Worm (Caenorhabditis elegans) whole organism, midembryonic: ENCODE data around the gene nspd-7.

ENCODE experiments used
- T22C8.4 ChIP-seq: fragments of 200-800 bp; sonication (Bioruptor generic); IDR thresholded peaks from 2 replicates; pipeline ENCODE4 v1.3.6; 2022; ENCODE audit warnings: missing genetic modification characterization, missing compliant biosample characterization
- cog-1 ChIP-seq: sonication (generic microtip); optimal IDR thresholded peaks from 2 replicates; lab custom pipeline; 2016; ENCODE audit warnings: missing genetic modification characterization, missing compliant biosample characterization
- flt-1 ChIP-seq: fragments of 200-800 bp; sonication (Bioruptor generic); IDR thresholded peaks from 2 replicates; pipeline ENCODE4 v1.3.6; 2022; ENCODE audit warnings: missing genetic modification characterization, missing compliant biosample characterization
- klf-2 ChIP-seq: fragments of 200-800 bp; sonication (Bioruptor generic); conservative IDR thresholded peaks from 2 replicates; pipeline ENCODE4 v1.3.6; 2022; ENCODE audit warnings: missing genetic modification reagents, missing genetic modification characterization, missing compliant biosample characterization
- med-1 ChIP-seq: sonication (generic microtip); optimal IDR thresholded peaks from 2 replicates; lab custom pipeline; 2017; ENCODE audit warnings: missing genetic modification characterization, mild to moderate bottlenecking, missing compliant biosample characterization, antibody characterized with exemption, missing genetic modification reagents; ENCODE audit not compliant: insufficient read depth
- ref-1 ChIP-seq: fragments of 200-800 bp; sonication (Bioruptor generic); conservative IDR thresholded peaks from 2 replicates; pipeline ENCODE4 v1.3.6; 2022; ENCODE audit warnings: missing genetic modification reagents, missing genetic modification characterization, missing compliant biosample characterization
- tab-1 ChIP-seq: fragments of 200-800 bp; sonication (Bioruptor generic); IDR thresholded peaks from 2 replicates; pipeline ENCODE4 v1.3.6; 2022; ENCODE audit warnings: missing genetic modification characterization, missing compliant biosample characterization
- ztf-23 ChIP-seq: fragments of 200-800 bp; sonication (Bioruptor generic); IDR thresholded peaks from 2 replicates; pipeline ENCODE4 v1.3.6; 2022; ENCODE audit warnings: missing genetic modification reagents, missing genetic modification characterization, missing compliant biosample characterization
- ztf-29 ChIP-seq: fragments of 200-800 bp; sonication (Bioruptor generic); IDR thresholded peaks from 2 replicates; pipeline ENCODE4 v1.3.6; 2022; ENCODE audit warnings: missing genetic modification reagents, missing genetic modification characterization, missing compliant biosample characterization

nspd-7 gene

DNA sequence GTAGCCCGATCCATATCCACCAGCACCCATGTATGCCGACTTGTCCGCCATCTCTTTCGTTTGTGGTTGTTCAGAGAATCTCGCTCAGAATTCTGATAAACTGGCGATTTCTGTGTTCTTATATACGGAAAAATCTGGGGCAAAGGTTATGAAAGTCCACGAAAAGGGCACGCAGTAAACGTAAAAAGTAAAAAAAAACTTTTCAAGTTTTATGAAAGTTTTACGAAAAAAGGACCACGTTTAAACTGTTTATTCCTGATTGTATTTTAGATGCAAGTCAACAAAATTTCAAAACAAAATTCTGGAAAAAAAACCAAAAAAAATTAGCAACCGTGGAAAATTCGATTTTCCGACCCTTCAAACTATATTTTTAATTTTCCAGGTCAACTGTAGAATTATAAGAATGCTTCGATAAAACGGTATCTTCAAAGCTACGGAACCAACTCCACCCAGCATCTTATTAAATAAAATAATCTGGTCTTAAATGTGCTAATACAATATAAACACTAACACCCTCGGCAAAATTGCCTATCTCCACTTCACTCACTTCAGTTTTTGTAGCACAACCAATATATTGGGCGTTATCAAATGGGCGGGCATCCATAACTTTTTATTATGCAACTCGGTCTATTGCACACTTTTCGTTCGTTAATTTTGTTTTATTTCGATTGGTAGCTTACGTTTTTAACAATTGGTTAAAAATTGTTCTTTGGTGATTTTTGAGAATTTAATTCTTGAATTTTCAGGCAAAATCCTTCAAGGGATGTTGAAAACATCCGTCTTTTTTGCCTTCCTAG lies at the start of gene nspd-7, which contains the start of gene Y43C5A.2:
Gene nspd-7, minus strand, starts transcription at position 51 of the 797 bp plus-strand sequence.
Gene Y43C5A.2, plus strand, starts transcription at position 747 of the 797 bp plus-strand sequence.
- TF ChIP-seq klf-2 (GFP tag; lab: Robert Waterston, UW), result no peak

DNA sequence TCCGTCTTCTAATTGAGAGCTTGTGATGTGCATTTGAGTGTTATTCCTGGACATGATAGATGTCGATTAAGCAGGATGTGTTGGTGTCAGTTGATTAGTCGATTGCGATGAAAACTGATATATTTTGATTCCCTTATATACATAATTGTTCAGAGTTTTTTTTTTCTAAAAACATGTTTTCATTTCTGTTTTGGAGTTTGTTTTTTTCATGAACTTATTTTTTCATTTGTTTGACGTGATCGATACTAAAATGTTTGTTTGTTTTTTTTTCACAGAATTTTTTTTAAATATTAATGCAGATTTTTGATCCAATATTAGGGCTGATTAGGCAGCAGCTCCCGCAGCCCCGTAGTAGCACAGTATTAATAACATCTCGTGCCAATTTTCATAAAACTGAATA lies 49.2 kb upstream of the nspd-7 start, which contains the start of gene R09E10.2:
Gene R09E10.2, minus strand, starts transcription at position 101 of the 400 bp plus-strand sequence.
- TF ChIP-seq klf-2 (GFP tag; lab: Robert Waterston, UW) (no peak), med-1 (GFP tag; lab: Kevin White, UChicago) (no peak), ztf-29 (GFP tag; lab: Robert Waterston, UW) (no peak), cog-1 (no peak), tab-1 (GFP tag; lab: Robert Waterston, UW) (no peak), T22C8.4 (GFP tag; lab: Robert Waterston, UW) (no peak), flt-1 (no peak), ztf-23 (GFP tag; lab: Robert Waterston, UW) (no peak)

- no peak for TF ChIP-seq ref-1 (GFP tag; lab: Robert Waterston, UW)
- no peak for TF ChIP-seq med-1 (GFP tag; lab: Kevin White, UChicago)
- no peak for TF ChIP-seq tab-1 (GFP tag; lab: Robert Waterston, UW)
- no peak for TF ChIP-seq klf-2 (GFP tag; lab: Robert Waterston, UW)
These were observed 44.6 kb upstream of the nspd-7 start, which contains the start of gene acs-18 for ce11 chrIV:10313565-10313964. Gene acs-18, minus strand, starts transcription at chrIV:10313665.

DNA sequence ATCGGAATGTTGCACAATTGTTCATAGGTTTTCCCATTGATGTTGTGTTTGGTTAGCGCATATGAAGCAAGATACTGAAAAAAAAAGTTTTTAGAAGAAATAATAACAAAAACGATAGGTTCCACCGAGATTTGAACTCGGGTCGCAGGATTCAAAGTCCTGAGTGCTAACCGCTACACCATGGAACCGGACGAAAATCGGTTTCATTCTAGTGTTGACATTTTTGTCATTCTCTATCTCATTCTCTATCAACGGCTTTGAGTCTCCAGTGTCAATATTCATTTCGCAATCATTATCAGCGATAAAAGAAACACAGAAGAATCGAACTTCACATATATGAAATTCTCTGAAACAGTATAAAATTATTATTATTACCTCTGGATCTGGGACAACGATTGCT lies 42.1 kb upstream of the nspd-7 start:
- no peak for TF ChIP-seq ref-1 (GFP tag; lab: Robert Waterston, UW)
- TF ChIP-seq ztf-29 (GFP tag; lab: Robert Waterston, UW), result no peak
- TF ChIP-seq klf-2 (GFP tag; lab: Robert Waterston, UW), result no peak
- TF ChIP-seq flt-1, result no peak
- no peak for TF ChIP-seq tab-1 (GFP tag; lab: Robert Waterston, UW)
- TF ChIP-seq med-1 (GFP tag; lab: Kevin White, UChicago), result no peak
- no peak for TF ChIP-seq cog-1
- no peak for TF ChIP-seq ztf-23 (GFP tag; lab: Robert Waterston, UW)
- TF ChIP-seq T22C8.4 (GFP tag; lab: Robert Waterston, UW), result no peak

ce11 chrIV:10310329-10310728 lies 41.3 kb upstream of the nspd-7 start, which contains the start of gene R09E10.8:
Gene R09E10.8, minus strand, starts transcription at chrIV:10310429.
- TF ChIP-seq klf-2 (GFP tag; lab: Robert Waterston, UW), result no peak
- no peak for TF ChIP-seq ref-1 (GFP tag; lab: Robert Waterston, UW)
- TF ChIP-seq flt-1, result no peak
- no peak for TF ChIP-seq med-1 (GFP tag; lab: Kevin White, UChicago)
- no peak for TF ChIP-seq ztf-23 (GFP tag; lab: Robert Waterston, UW)

DNA sequence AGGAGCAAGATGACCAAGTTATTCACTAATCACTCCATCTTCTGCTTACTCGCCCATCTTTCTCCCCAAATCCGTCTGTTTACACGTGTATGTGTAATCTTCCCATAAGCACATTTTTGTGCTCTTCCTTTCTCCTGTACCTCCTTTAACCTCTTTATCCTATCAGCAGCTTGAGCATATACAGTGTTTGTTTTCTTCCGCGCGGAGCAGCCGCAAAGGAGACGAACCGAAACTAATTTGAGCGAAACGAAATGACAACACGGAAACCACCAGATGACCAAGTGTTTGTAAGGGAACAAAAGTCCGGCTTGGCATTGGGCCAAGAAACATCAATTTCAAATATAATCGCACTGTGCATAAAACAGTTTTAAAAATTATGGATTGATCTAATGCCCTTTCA lies 35.4 kb upstream of the nspd-7 start:
- TF ChIP-seq T22C8.4 (GFP tag; lab: Robert Waterston, UW) (no peak), ztf-23 (GFP tag; lab: Robert Waterston, UW) (no peak), med-1 (GFP tag; lab: Kevin White, UChicago) (no peak), ztf-29 (GFP tag; lab: Robert Waterston, UW) (no peak)

DNA sequence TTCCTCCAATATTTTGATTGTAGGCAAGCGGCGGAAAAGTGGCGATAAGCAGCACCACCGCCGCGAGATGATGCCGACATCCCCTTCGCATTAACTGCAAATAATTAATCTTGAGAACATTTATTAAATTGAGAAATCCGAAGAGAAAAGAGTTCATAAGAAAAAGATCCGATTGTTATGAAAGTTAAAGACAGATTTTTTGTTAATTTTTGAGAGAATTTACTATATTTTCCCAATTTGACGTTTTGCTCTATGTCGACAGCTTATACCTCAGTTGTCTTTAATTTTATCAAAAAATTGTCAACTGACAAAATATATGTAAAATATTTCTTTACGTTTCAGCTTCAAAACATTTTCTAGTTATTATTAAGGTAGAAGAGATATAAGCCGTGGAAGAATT lies 33.2 kb upstream of the nspd-7 start, which contains the start of gene R09E10.5:
Gene R09E10.5, minus strand, starts transcription at position 101 of the 400 bp plus-strand sequence.
- TF ChIP-seq ztf-23 (GFP tag; lab: Robert Waterston, UW), result no peak
- TF ChIP-seq T22C8.4 (GFP tag; lab: Robert Waterston, UW), result no peak
- TF ChIP-seq klf-2 (GFP tag; lab: Robert Waterston, UW), result no peak

DNA sequence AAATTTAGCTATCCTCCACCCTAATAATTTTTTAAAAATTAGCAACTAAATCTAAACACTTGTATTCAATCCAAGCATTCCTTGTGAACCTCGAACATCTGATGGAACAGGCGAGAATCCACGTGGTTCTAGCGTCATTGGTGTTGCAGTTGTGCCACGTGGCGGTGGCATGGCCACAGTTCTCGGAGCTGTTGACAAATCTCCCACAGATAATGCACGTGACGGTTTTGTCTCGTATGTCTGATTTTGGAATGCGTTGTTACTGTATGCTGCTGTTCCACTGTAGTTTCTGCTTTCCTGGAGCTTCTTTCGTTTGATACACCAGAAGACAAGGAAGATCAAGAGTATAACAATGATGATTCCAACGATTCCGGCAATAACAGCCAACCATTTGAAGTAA lies 27.0 kb upstream of the nspd-7 start:
- TF ChIP-seq ztf-29 (GFP tag; lab: Robert Waterston, UW), result no peak
- TF ChIP-seq T22C8.4 (GFP tag; lab: Robert Waterston, UW), result no peak
- no peak for TF ChIP-seq med-1 (GFP tag; lab: Kevin White, UChicago)
- no peak for TF ChIP-seq ref-1 (GFP tag; lab: Robert Waterston, UW)
- TF ChIP-seq ztf-23 (GFP tag; lab: Robert Waterston, UW), result no peak
- no peak for TF ChIP-seq tab-1 (GFP tag; lab: Robert Waterston, UW)
- no peak for TF ChIP-seq flt-1
- TF ChIP-seq cog-1, result no peak
- no peak for TF ChIP-seq klf-2 (GFP tag; lab: Robert Waterston, UW)

DNA sequence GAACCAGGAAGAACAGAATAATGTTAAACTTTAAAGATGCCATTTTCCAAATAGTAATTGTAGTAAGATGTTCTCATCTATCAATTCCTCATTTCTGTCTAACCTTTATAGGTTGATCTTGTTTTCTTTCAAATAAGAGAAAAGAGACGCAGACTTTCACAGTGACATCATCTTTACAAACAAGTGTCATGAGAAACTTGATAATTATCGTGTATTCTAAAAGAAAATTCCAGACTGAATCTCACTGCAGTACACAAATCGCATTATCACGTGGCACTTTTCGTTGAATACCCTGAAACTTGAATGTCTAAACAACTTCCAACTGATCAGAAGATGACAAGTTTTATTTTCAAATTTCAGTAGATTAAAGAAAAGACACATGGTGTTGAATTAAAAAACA lies 26.1 kb upstream of the nspd-7 start, which contains the start of gene R09E10.13:
Gene R09E10.13, minus strand, starts transcription at position 61 of the 400 bp plus-strand sequence.
- TF ChIP-seq flt-1, result no peak
- no peak for TF ChIP-seq klf-2 (GFP tag; lab: Robert Waterston, UW)
- TF ChIP-seq tab-1 (GFP tag; lab: Robert Waterston, UW), result no peak
- TF ChIP-seq med-1 (GFP tag; lab: Kevin White, UChicago), result no peak
- no peak for TF ChIP-seq ztf-29 (GFP tag; lab: Robert Waterston, UW)
- no peak for TF ChIP-seq T22C8.4 (GFP tag; lab: Robert Waterston, UW)
- TF ChIP-seq ztf-23 (GFP tag; lab: Robert Waterston, UW), result no peak
- no peak for TF ChIP-seq ref-1 (GFP tag; lab: Robert Waterston, UW)
- TF ChIP-seq cog-1, result no peak

DNA sequence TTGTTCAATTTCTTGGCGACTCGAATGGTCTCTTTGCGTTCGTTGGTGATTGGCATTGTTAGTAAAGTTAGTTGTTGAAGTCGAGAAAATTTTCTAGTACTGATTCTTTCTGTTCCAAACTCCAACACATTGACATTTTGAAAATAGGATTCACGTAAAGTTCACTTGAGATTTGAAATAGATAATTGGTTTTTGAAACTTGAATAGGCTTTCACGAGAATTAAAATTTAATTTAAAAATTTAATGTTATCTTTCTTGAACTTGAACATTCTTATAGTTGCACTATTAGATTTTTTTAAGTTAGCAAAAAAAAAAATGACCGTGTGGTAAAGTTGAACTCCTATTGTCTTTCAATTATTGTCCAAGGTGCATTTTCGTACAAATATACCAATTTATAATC lies 25.0 kb upstream of the nspd-7 start, which contains the start of gene R09E10.6:
Gene R09E10.6, minus strand, starts transcription at position 101 of the 400 bp plus-strand sequence.
- no peak for TF ChIP-seq cog-1
- no peak for TF ChIP-seq ref-1 (GFP tag; lab: Robert Waterston, UW)
- TF ChIP-seq klf-2 (GFP tag; lab: Robert Waterston, UW), result no peak
- TF ChIP-seq flt-1, result no peak
- TF ChIP-seq med-1 (GFP tag; lab: Kevin White, UChicago), result no peak
- TF ChIP-seq ztf-29 (GFP tag; lab: Robert Waterston, UW), result no peak
- no peak for TF ChIP-seq tab-1 (GFP tag; lab: Robert Waterston, UW)
- TF ChIP-seq ztf-23 (GFP tag; lab: Robert Waterston, UW), result no peak
- TF ChIP-seq T22C8.4 (GFP tag; lab: Robert Waterston, UW), result no peak
